Worm (Caenorhabditis elegans) whole organism, L3 larva: ENCODE results near the gene sem-5.

Source experiments
- fkh-10 ChIP-seq: sonication (generic microtip); optimal IDR thresholded peaks from 2 replicates; lab custom pipeline; 2017; ENCODE audit warnings: missing biosample characterization, missing genetic modification reagents, missing genetic modification characterization
- nhr-11 ChIP-seq: fragments of 150-350 bp; optimal IDR thresholded peaks from 2 replicates; lab custom pipeline; 2014; ENCODE audit warnings: missing biosample characterization, missing genetic modification characterization
- nhr-12 ChIP-seq: fragments of 150-350 bp; optimal IDR thresholded peaks from 2 replicates; lab custom pipeline; 2014; ENCODE audit warnings: missing biosample characterization, missing genetic modification characterization

- TF ChIP-seq nhr-12, result no peak
- TF ChIP-seq nhr-11 (tag; lab: Kevin White, UChicago), result no peak
- no peak for TF ChIP-seq fkh-10 (GFP tag; lab: Kevin White, UChicago)
Measured at ce11 chrX:7975741-7976140, 14.2 kb upstream of the sem-5 start.
